Worm (Caenorhabditis elegans) whole organism, early embryonic: ENCODE measurements around the gene dmsr-8.

Experiments
- B0310.2 ChIP-seq: sonication (generic microtip); optimal IDR thresholded peaks from 2 replicates; lab custom pipeline; 2016; ENCODE audit warnings: mild to moderate bottlenecking, missing genetic modification characterization, missing compliant biosample characterization
- F13C5.2 ChIP-seq: sonication (generic microtip); optimal IDR thresholded peaks from 2 replicates; lab custom pipeline; 2017; ENCODE audit warnings: mild to moderate bottlenecking, missing genetic modification characterization, inconsistent platforms, missing compliant biosample characterization
- aly-1 ChIP-seq: sonication (generic microtip); optimal IDR thresholded peaks from 2 replicates; lab custom pipeline; 2016; ENCODE audit warnings: missing genetic modification characterization, missing compliant biosample characterization
- ama-1 ChIP-seq: fragments of 150-350 bp; optimal IDR thresholded peaks from 2 replicates; lab custom pipeline; 2014
- ceh-13 ChIP-seq: fragments of 200-800 bp; sonication (Bioruptor generic); optimal IDR thresholded peaks from 2 replicates; lab custom pipeline; 2018; ENCODE audit warnings: mild to moderate bottlenecking, missing genetic modification characterization, missing compliant biosample characterization
- ceh-36 ChIP-seq: sonication (generic microtip); optimal IDR thresholded peaks from 2 replicates; lab custom pipeline; 2016; ENCODE audit warnings: missing genetic modification characterization, inconsistent platforms, missing compliant biosample characterization
- ets-7 ChIP-seq: sonication (generic microtip); optimal IDR thresholded peaks from 2 replicates; lab custom pipeline; 2016; ENCODE audit warnings: missing genotype, missing genetic modification characterization, missing compliant biosample characterization
- flt-1 ChIP-seq: fragments of 200-800 bp; sonication (Bioruptor generic); IDR thresholded peaks from 2 replicates; pipeline ENCODE4 v1.3.6; 2022; ENCODE audit warnings: missing genetic modification characterization, missing compliant biosample characterization
- hmbx-1 ChIP-seq: sonication (generic microtip); optimal IDR thresholded peaks from 2 replicates; lab custom pipeline; 2016; ENCODE audit warnings: mild to moderate bottlenecking, missing genetic modification characterization, missing compliant biosample characterization
- hmg-4 ChIP-seq: fragments of 200-800 bp; sonication (Bioruptor generic); optimal IDR thresholded peaks from 2 replicates; lab custom pipeline; 2018; ENCODE audit warnings: mild to moderate bottlenecking, missing genetic modification characterization, missing compliant biosample characterization
- hnd-1 ChIP-seq: sonication (generic microtip); optimal IDR thresholded peaks from 2 replicates; lab custom pipeline; 2016; ENCODE audit warnings: missing genetic modification characterization, missing compliant biosample characterization
- pes-1 ChIP-seq: fragments of 200-800 bp; sonication (Bioruptor generic); IDR thresholded peaks from 2 replicates; pipeline ENCODE4 v1.3.6; 2022; ENCODE audit warnings: missing genetic modification reagents, missing genetic modification characterization, missing compliant biosample characterization
- scrt-1 ChIP-seq: fragments of 200-800 bp; sonication (Bioruptor generic); IDR thresholded peaks from 2 replicates; pipeline ENCODE4 v1.3.6; 2022; ENCODE audit warnings: missing genetic modification characterization, missing compliant biosample characterization
- sea-1 ChIP-seq: fragments of 200-800 bp; sonication (Bioruptor generic); conservative IDR thresholded peaks from 2 replicates; pipeline ENCODE4 v1.3.6; 2022; ENCODE audit warnings: missing genetic modification characterization, missing compliant biosample characterization
- tbx-11 ChIP-seq: fragments of 200-800 bp; sonication (Bioruptor generic); IDR thresholded peaks from 2 replicates; pipeline ENCODE4 v1.3.6; 2022; ENCODE audit warnings: missing genetic modification characterization, missing compliant biosample characterization
- tbx-37 ChIP-seq: fragments of 200-800 bp; sonication (Bioruptor generic); conservative IDR thresholded peaks from 2 replicates; pipeline ENCODE4 v1.3.6; 2022; ENCODE audit warnings: missing genetic modification reagents, missing genetic modification characterization, missing compliant biosample characterization
- tra-4 ChIP-seq: sonication (generic microtip); optimal IDR thresholded peaks from 2 replicates; lab custom pipeline; 2017; ENCODE audit warnings: missing genetic modification characterization, missing compliant biosample characterization

The dmsr-8 gene

DNA sequence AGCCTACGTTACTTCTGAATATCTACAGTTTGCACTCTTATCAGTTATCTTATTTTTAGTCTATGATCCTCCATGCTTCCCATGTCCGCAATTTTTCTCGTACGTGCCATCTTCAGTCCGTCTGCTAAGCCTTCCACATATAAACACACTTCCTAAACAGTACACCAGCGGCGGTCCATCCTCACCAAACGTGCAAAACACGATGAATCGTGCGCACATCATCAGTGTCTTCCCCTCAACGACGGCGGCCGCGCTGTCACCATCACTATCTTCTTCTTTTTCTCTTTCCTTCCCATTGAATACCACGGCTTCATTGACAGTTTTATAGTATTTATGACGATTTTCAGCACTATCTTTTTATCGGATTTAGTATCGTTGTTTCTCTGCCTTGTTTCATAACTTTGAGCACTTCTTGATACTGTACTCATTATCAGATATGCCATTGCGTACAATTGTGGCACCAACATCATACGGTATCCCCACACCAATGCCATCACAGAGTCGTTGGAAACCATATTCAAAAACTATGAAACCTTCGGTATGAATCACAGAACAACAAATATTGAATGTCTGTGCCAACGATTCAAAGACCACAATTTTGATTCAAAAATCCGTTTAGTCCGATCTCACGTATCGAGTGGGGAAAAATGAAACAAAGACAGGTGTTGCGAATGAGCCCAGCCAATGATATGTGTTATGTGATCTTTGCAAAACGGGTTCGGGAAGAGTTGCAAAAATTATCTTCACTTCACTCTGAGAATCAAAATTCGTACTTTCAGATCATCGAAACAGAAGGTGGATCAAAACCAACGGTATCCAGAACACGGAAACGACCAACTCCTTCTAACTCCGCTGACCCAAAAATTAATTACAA lies 41.0 kb downstream of the dmsr-8 start:
- no peak for TF ChIP-seq tbx-37 (GFP tag; lab: Robert Waterston, UW)
- no peak for TF ChIP-seq hnd-1
- no peak for TF ChIP-seq ama-1 (lab: Kevin White, UChicago)
- TF ChIP-seq hmbx-1 = no peak
- TF ChIP-seq pes-1 (GFP tag; lab: Robert Waterston, UW) = no peak
- TF ChIP-seq ceh-36 (tag; lab: Kevin White, UChicago) = no peak
- no peak for TF ChIP-seq ets-7 (tag; lab: Kevin White, UChicago)
- TF ChIP-seq F13C5.2 = no peak

- TF ChIP-seq ama-1 (lab: Kevin White, UChicago) (no peak), tra-4 (tag; lab: Kevin White, UChicago) (no peak), ceh-36 (tag; lab: Kevin White, UChicago) (no peak), tbx-37 (GFP tag; lab: Robert Waterston, UW) (no peak), tbx-11 (no peak), aly-1 (tag; lab: Kevin White, UChicago) (no peak), hmg-4 (GFP tag; lab: Kevin White, UChicago) (no peak), F13C5.2 (no peak), sea-1 (no peak), B0310.2 (tag; lab: Kevin White, UChicago) (no peak), scrt-1 (GFP tag; lab: Robert Waterston, UW) (no peak), ceh-13 (GFP tag; lab: Kevin White, UChicago) (no peak), hnd-1 (no peak), ets-7 (tag; lab: Kevin White, UChicago) (no peak)
Observed at ce11 chrV:10471007-10471406, 43.2 kb downstream of the dmsr-8 start.

DNA sequence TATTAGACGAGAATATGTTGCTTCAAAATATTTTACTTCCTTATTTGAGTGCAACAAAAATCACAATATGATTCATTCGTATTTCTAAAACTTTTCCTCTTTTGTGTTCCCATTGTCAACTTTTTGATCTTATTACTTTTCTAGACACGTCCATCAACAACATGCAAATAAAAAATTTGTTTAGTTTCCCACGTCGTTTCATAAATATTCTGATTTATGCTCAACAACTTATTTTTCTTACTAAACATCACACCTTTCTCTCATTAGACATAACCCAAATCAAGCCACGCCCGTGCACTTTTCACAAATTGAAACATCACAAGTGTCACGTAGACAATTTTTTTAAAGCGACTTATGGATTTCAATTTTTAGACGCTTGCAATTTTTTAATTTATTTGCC lies 44.3 kb downstream of the dmsr-8 start:
- no peak for TF ChIP-seq flt-1 (GFP tag; lab: Robert Waterston, UW)
- TF ChIP-seq tbx-37 (GFP tag; lab: Robert Waterston, UW) = no peak
- no peak for TF ChIP-seq ama-1 (lab: Kevin White, UChicago)
- TF ChIP-seq pes-1 (GFP tag; lab: Robert Waterston, UW) = no peak
- no peak for TF ChIP-seq aly-1 (tag; lab: Kevin White, UChicago)
- TF ChIP-seq scrt-1 (GFP tag; lab: Robert Waterston, UW) = no peak
- no peak for TF ChIP-seq hnd-1
- TF ChIP-seq tra-4 (tag; lab: Kevin White, UChicago) = no peak
- TF ChIP-seq tbx-11 = no peak
- TF ChIP-seq ceh-13 (GFP tag; lab: Kevin White, UChicago) = no peak
- no peak for TF ChIP-seq hmbx-1
- no peak for TF ChIP-seq sea-1
- TF ChIP-seq ceh-36 (tag; lab: Kevin White, UChicago) = no peak
- TF ChIP-seq F13C5.2 = no peak
- TF ChIP-seq ets-7 (tag; lab: Kevin White, UChicago) = no peak
- no peak for TF ChIP-seq hmg-4 (GFP tag; lab: Kevin White, UChicago)
- TF ChIP-seq B0310.2 (tag; lab: Kevin White, UChicago) = no peak

- no peak for TF ChIP-seq tbx-11
- no peak for TF ChIP-seq hmbx-1
- no peak for TF ChIP-seq tra-4 (tag; lab: Kevin White, UChicago)
- no peak for TF ChIP-seq sea-1
- TF ChIP-seq hnd-1 = no peak
- TF ChIP-seq flt-1 (GFP tag; lab: Robert Waterston, UW) = no peak
- no peak for TF ChIP-seq F13C5.2
- no peak for TF ChIP-seq B0310.2 (tag; lab: Kevin White, UChicago)
- TF ChIP-seq pes-1 (GFP tag; lab: Robert Waterston, UW) = no peak
- no peak for TF ChIP-seq scrt-1 (GFP tag; lab: Robert Waterston, UW)
- no peak for TF ChIP-seq hmg-4 (GFP tag; lab: Kevin White, UChicago)
- TF ChIP-seq ceh-13 (GFP tag; lab: Kevin White, UChicago) = no peak
- no peak for TF ChIP-seq ama-1 (lab: Kevin White, UChicago)
- TF ChIP-seq ets-7 (tag; lab: Kevin White, UChicago) = no peak
- TF ChIP-seq ceh-36 (tag; lab: Kevin White, UChicago) = no peak
- TF ChIP-seq aly-1 (tag; lab: Kevin White, UChicago) = no peak
- no peak for TF ChIP-seq tbx-37 (GFP tag; lab: Robert Waterston, UW)
Observed at ce11 chrV:10468709-10469108, 45.5 kb downstream of the dmsr-8 start.

ce11 chrV:10468190-10468589 lies 46.0 kb downstream of the dmsr-8 start, which contains the start of gene egl-9:
TSS of gene egl-9 (plus strand) at chrV:10468517.
- no peak for TF ChIP-seq sea-1
- TF ChIP-seq aly-1 (tag; lab: Kevin White, UChicago) = no peak
- no peak for TF ChIP-seq tbx-11
- no peak for TF ChIP-seq pes-1 (GFP tag; lab: Robert Waterston, UW)
- no peak for TF ChIP-seq ceh-36 (tag; lab: Kevin White, UChicago)

DNA sequence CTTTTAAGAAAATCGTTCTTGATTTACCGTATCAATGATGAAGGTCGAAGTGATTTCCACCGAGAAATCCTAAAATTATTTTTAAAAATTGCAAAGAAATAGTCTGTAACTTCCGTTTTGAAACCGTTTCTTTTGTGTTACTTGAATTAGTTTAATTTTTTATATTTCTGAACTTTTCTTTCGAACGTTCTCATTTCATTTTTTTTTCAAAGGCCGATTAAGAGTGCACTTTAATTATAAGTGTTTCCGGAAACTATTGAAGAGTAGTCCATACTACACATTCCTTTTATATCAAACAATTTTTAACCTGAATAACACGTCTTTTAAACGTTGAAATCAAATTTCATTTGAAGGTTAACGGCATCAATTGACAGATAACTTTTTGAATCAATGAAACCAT lies 46.5 kb downstream of the dmsr-8 start:
- TF ChIP-seq ceh-36 (tag; lab: Kevin White, UChicago) = no peak
- no peak for TF ChIP-seq ceh-13 (GFP tag; lab: Kevin White, UChicago)
- TF ChIP-seq F13C5.2 = no peak
- TF ChIP-seq ama-1 (lab: Kevin White, UChicago) = no peak
- no peak for TF ChIP-seq sea-1
- TF ChIP-seq B0310.2 (tag; lab: Kevin White, UChicago) = no peak
- no peak for TF ChIP-seq tbx-11
- TF ChIP-seq hnd-1 = no peak
- TF ChIP-seq hmg-4 (GFP tag; lab: Kevin White, UChicago) = no peak
- no peak for TF ChIP-seq pes-1 (GFP tag; lab: Robert Waterston, UW)
- no peak for TF ChIP-seq ets-7 (tag; lab: Kevin White, UChicago)
- TF ChIP-seq flt-1 (GFP tag; lab: Robert Waterston, UW) = no peak
- no peak for TF ChIP-seq aly-1 (tag; lab: Kevin White, UChicago)
- no peak for TF ChIP-seq tbx-37 (GFP tag; lab: Robert Waterston, UW)
- TF ChIP-seq tra-4 (tag; lab: Kevin White, UChicago) = no peak
- no peak for TF ChIP-seq hmbx-1
- TF ChIP-seq scrt-1 (GFP tag; lab: Robert Waterston, UW) = no peak

DNA sequence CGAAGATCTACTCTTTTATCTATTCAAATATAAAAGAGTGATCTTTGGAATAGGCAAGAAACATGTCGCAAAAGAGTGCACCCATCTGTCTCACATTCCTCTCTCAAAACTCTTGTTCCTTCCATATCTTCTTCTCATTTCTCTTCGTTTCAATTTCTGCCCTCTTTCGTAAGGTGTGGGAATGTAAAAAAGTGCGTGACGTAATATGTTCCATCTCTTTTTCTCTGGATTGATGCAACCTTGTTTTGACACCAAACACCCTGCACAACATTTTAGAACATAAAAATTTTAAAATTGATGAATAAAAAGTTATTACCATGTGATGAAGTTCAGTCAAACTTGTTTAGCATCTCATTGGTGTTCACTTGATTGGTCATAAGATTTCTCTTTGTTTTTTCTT lies 47.1 kb downstream of the dmsr-8 start:
- no peak for TF ChIP-seq aly-1 (tag; lab: Kevin White, UChicago)
- TF ChIP-seq ceh-36 (tag; lab: Kevin White, UChicago) = no peak
- TF ChIP-seq pes-1 (GFP tag; lab: Robert Waterston, UW) = no peak
